Fruit fly (Drosophila melanogaster) whole organism, embryonic: ENCODE results near the gene CG43894.
A peak's percentile ranks its signal among the peaks of the same experiment; 100 is the strongest.

Experiments
- ATbp ChIP-seq: fragments of 200-800 bp; sonication (Bioruptor generic); optimal IDR thresholded peaks from 2 replicates; lab custom pipeline; 2017; ENCODE audit warnings: missing biosample characterization, mild to moderate bottlenecking, missing genetic modification characterization, missing genetic modification reagents
- Atf3 ChIP-seq: fragments of 200-800 bp; sonication (Bioruptor generic); optimal IDR thresholded peaks from 3 replicates; lab custom pipeline; 2016; ENCODE audit warnings: missing biosample characterization, missing genetic modification characterization
- Atf6 ChIP-seq: fragments of 200-800 bp; sonication (Bioruptor generic); IDR thresholded peaks from 2 replicates; pipeline ENCODE4 v1.3.6; 2022; ENCODE audit warnings: missing biosample characterization, missing genetic modification characterization
- CG10565 ChIP-seq: fragments of 200-800 bp; sonication (Bioruptor generic); optimal IDR thresholded peaks from 3 replicates; lab custom pipeline; 2016; ENCODE audit warnings: missing biosample characterization, mild to moderate bottlenecking, missing genetic modification characterization
- CG12391 ChIP-seq: fragments of 200-800 bp; sonication (Bioruptor generic); optimal IDR thresholded peaks from 3 replicates; lab custom pipeline; 2018; ENCODE audit warnings: missing biosample characterization, mild to moderate bottlenecking, missing genetic modification characterization, moderate library complexity
- CG1529 ChIP-seq: fragments of 200-800 bp; sonication (Bioruptor generic); optimal IDR thresholded peaks from 3 replicates; lab custom pipeline; 2018; ENCODE audit warnings: missing biosample characterization, missing genetic modification characterization
- CG15514 ChIP-seq: fragments of 200-800 bp; sonication (Bioruptor generic); optimal IDR thresholded peaks from 3 replicates; lab custom pipeline; 2017; ENCODE audit warnings: missing biosample characterization, missing genetic modification characterization, mild to moderate bottlenecking, moderate library complexity, missing genetic modification reagents
- CG17186 ChIP-seq: fragments of 200-800 bp; sonication (Bioruptor generic); optimal IDR thresholded peaks from 3 replicates; lab custom pipeline; 2017; ENCODE audit warnings: missing biosample characterization, missing genetic modification reagents, missing genetic modification characterization
- CG17361 ChIP-seq: fragments of 200-800 bp; sonication (Bioruptor generic); IDR thresholded peaks from 3 replicates; pipeline ENCODE4 v1.3.6; 2022; ENCODE audit warnings: missing biosample characterization, missing genetic modification characterization
- CG17612 ChIP-seq: fragments of 200-800 bp; sonication (Bioruptor generic); IDR thresholded peaks from 2 replicates; pipeline ENCODE4 v1.3.6; 2022; ENCODE audit warnings: missing biosample characterization, missing genetic modification characterization
- CG18011 ChIP-seq: fragments of 200-800 bp; sonication (Bioruptor generic); optimal IDR thresholded peaks from 2 replicates; lab custom pipeline; 2017; ENCODE audit warnings: missing biosample characterization, missing genetic modification characterization, mild to moderate bottlenecking, moderate library complexity, missing genotype
- CG18476 ChIP-seq: fragments of 200-800 bp; sonication (Bioruptor generic); optimal IDR thresholded peaks from 2 replicates; lab custom pipeline; 2016; ENCODE audit warnings: missing biosample characterization, mild to moderate bottlenecking, missing genetic modification characterization
- CG2712 ChIP-seq: fragments of 200-800 bp; optimal IDR thresholded peaks from 3 replicates; lab custom pipeline; 2019; ENCODE audit warnings: missing biosample characterization, mild to moderate bottlenecking, missing genetic modification characterization, moderate library complexity
- CG32772 ChIP-seq: fragments of 200-800 bp; sonication (Bioruptor generic); IDR thresholded peaks from 2 replicates; pipeline ENCODE4 v1.3.6; 2022; ENCODE audit warnings: missing biosample characterization, missing genetic modification characterization
- CG42726 ChIP-seq: fragments of 200-800 bp; sonication (Bioruptor generic); IDR thresholded peaks from 2 replicates; pipeline ENCODE4 v1.3.6; 2022; ENCODE audit warnings: missing biosample characterization, missing genetic modification characterization; ENCODE audit not compliant: partially characterized antibody
- CG4617 ChIP-seq: fragments of 200-800 bp; sonication (Bioruptor generic); optimal IDR thresholded peaks from 3 replicates; lab custom pipeline; 2016; ENCODE audit warnings: missing biosample characterization, missing genetic modification characterization, borderline replicate concordance
- CG4730 ChIP-seq: fragments of 200-800 bp; sonication (Bioruptor generic); IDR thresholded peaks from 2 replicates; pipeline ENCODE4 v1.3.6; 2022; ENCODE audit warnings: missing biosample characterization, missing genetic modification characterization
- CG7357 ChIP-seq: fragments of 200-800 bp; sonication (Bioruptor generic); IDR thresholded peaks from 3 replicates; pipeline ENCODE4 v1.3.6; 2022; ENCODE audit warnings: missing biosample characterization, missing genetic modification characterization
- CG7745 ChIP-seq: fragments of 200-800 bp; sonication (Bioruptor generic); optimal IDR thresholded peaks from 2 replicates; lab custom pipeline; 2018; ENCODE audit warnings: missing biosample characterization, mild to moderate bottlenecking, missing genetic modification characterization, moderate library complexity
- CG8290 ChIP-seq, 3 experiments: fragments of 200-800 bp; sonication (Bioruptor generic); optimal IDR thresholded peaks; 2 replicates each; lab custom pipeline; 2016 to 2019; ENCODE audit warnings: missing biosample characterization in 3 of 3, missing genetic modification characterization in 3 of 3, mild to moderate bottlenecking in 2 of 3, moderate library complexity in 1 of 3
- CG8478 ChIP-seq: fragments of >200 bp; optimal IDR thresholded peaks from 2 replicates; lab custom pipeline; 2018
- CG9437 ChIP-seq: fragments of 200-800 bp; sonication (Bioruptor generic); optimal IDR thresholded peaks from 2 replicates; lab custom pipeline; 2018; ENCODE audit warnings: missing biosample characterization, mild to moderate bottlenecking, missing genetic modification characterization
- CTCF ChIP-seq: fragments of 200-800 bp; sonication (Bioruptor generic); optimal IDR thresholded peaks from 2 replicates; lab custom pipeline; 2017; ENCODE audit warnings: missing biosample characterization, mild to moderate bottlenecking, missing genetic modification characterization, moderate library complexity
- Dip3 ChIP-seq: fragments of 200-800 bp; sonication (Bioruptor generic); optimal IDR thresholded peaks from 3 replicates; lab custom pipeline; 2016; ENCODE audit warnings: missing biosample characterization, missing genetic modification characterization
- H15 ChIP-seq: fragments of 200-800 bp; sonication (Bioruptor generic); IDR thresholded peaks from 3 replicates; pipeline ENCODE4 v1.3.6; 2022; ENCODE audit warnings: missing biosample characterization, missing genetic modification characterization
- HLHmδ ChIP-seq: fragments of 200-800 bp; sonication (Bioruptor generic); optimal IDR thresholded peaks from 2 replicates; lab custom pipeline; 2018; ENCODE audit warnings: missing biosample characterization, mild to moderate bottlenecking, missing genetic modification characterization, moderate library complexity
- Hmx ChIP-seq: fragments of 200-800 bp; sonication (Bioruptor generic); optimal IDR thresholded peaks from 2 replicates; lab custom pipeline; 2016; ENCODE audit warnings: missing biosample characterization, missing genetic modification characterization
- Hr51 ChIP-seq, 2 experiments: fragments of 200-800 bp; sonication (Bioruptor generic); optimal IDR thresholded peaks; 2 replicates in 1 of 2; 3 replicates in 1 of 2; lab custom pipeline; 2016 to 2018; ENCODE audit warnings: missing biosample characterization in 2 of 2, missing genetic modification characterization in 2 of 2, mild to moderate bottlenecking in 1 of 2, moderate library complexity in 1 of 2
- Jarid2 ChIP-seq: fragments of 200-800 bp; sonication (Bioruptor generic); optimal IDR thresholded peaks from 3 replicates; lab custom pipeline; 2017; ENCODE audit warnings: mild to moderate bottlenecking, missing biosample characterization, missing genetic modification reagents, missing genetic modification characterization
- MESR4 ChIP-seq: fragments of 200-800 bp; sonication (Bioruptor generic); optimal IDR thresholded peaks from 2 replicates; lab custom pipeline; 2018; ENCODE audit warnings: missing biosample characterization, mild to moderate bottlenecking, missing genetic modification characterization, moderate library complexity
- NC2β ChIP-seq: fragments of 200-800 bp; sonication (Bioruptor generic); optimal IDR thresholded peaks from 2 replicates; lab custom pipeline; 2016; ENCODE audit warnings: missing biosample characterization, missing genetic modification characterization
- Neu2 ChIP-seq: fragments of 200-800 bp; sonication (Bioruptor generic); optimal IDR thresholded peaks from 3 replicates; lab custom pipeline; 2016; ENCODE audit warnings: missing biosample characterization, missing genetic modification characterization, borderline replicate concordance
- Rfx ChIP-seq: fragments of 200-800 bp; sonication (Bioruptor generic); IDR thresholded peaks from 2 replicates; pipeline ENCODE4 v1.3.6; 2022; ENCODE audit warnings: missing biosample characterization, missing genetic modification characterization
- Rx ChIP-seq: fragments of 200-800 bp; sonication (Bioruptor generic); IDR thresholded peaks from 2 replicates; pipeline ENCODE4 v1.3.6; 2022; ENCODE audit warnings: missing biosample characterization, missing genetic modification characterization
- Side ChIP-seq: fragments of 200-800 bp; sonication (Bioruptor generic); optimal IDR thresholded peaks from 2 replicates; lab custom pipeline; 2016; ENCODE audit warnings: missing biosample characterization, missing genetic modification characterization
- Sox100B ChIP-seq: fragments of 200-800 bp; sonication (Bioruptor generic); optimal IDR thresholded peaks from 3 replicates; lab custom pipeline; 2018; ENCODE audit warnings: missing biosample characterization, mild to moderate bottlenecking, missing genetic modification characterization
- bowl ChIP-seq: fragments of 200-800 bp; sonication (Bioruptor generic); IDR thresholded peaks from 2 replicates; pipeline ENCODE4 v1.3.6; 2022; ENCODE audit warnings: missing biosample characterization, missing genetic modification characterization
- cad ChIP-seq: fragments of >200 bp; optimal IDR thresholded peaks from 2 replicates; lab custom pipeline; 2017; ENCODE audit warnings: missing biosample characterization, missing genetic modification characterization
- cwo ChIP-seq: fragments of 200-800 bp; sonication (Bioruptor generic); optimal IDR thresholded peaks from 3 replicates; lab custom pipeline; 2017; ENCODE audit warnings: missing biosample characterization, missing genetic modification characterization, mild to moderate bottlenecking, moderate library complexity, missing genetic modification reagents
- emc ChIP-seq: fragments of 200-800 bp; sonication (Bioruptor generic); optimal IDR thresholded peaks from 2 replicates; lab custom pipeline; 2016; ENCODE audit warnings: missing biosample characterization, missing genetic modification characterization
- gsb-n ChIP-seq: fragments of 200-800 bp; sonication (Bioruptor generic); optimal IDR thresholded peaks from 3 replicates; lab custom pipeline; 2018; ENCODE audit warnings: missing biosample characterization, mild to moderate bottlenecking, missing genetic modification characterization
- hb ChIP-seq: fragments of 200-800 bp; sonication (Bioruptor generic); IDR thresholded peaks from 3 replicates; pipeline ENCODE4 v1.3.6; 2022; ENCODE audit warnings: missing biosample characterization, missing genetic modification characterization; ENCODE audit not compliant: partially characterized antibody
- hth ChIP-seq: fragments of >200 bp; optimal IDR thresholded peaks from 2 replicates; lab custom pipeline; 2017; ENCODE audit warnings: inconsistent platforms
- nom ChIP-seq: fragments of 200-800 bp; sonication (Bioruptor generic); optimal IDR thresholded peaks from 2 replicates; lab custom pipeline; 2017; ENCODE audit warnings: missing biosample characterization, missing genetic modification characterization, mild to moderate bottlenecking, moderate library complexity, missing genetic modification reagents
- org-1 ChIP-seq: fragments of 200-800 bp; sonication (Bioruptor generic); optimal IDR thresholded peaks from 2 replicates; lab custom pipeline; 2017; ENCODE audit warnings: missing biosample characterization, missing genetic modification characterization
- p53 ChIP-seq: fragments of 200-800 bp; sonication (Bioruptor generic); optimal IDR thresholded peaks from 2 replicates; lab custom pipeline; 2016; ENCODE audit warnings: missing biosample characterization, missing genetic modification characterization
- run ChIP-seq: fragments of 200-800 bp; sonication (Bioruptor generic); optimal IDR thresholded peaks from 3 replicates; lab custom pipeline; 2018; ENCODE audit warnings: missing biosample characterization, mild to moderate bottlenecking, missing genetic modification characterization
- sd ChIP-seq: fragments of 200-800 bp; sonication (Bioruptor generic); optimal IDR thresholded peaks from 3 replicates; lab custom pipeline; 2018; ENCODE audit warnings: missing biosample characterization, mild to moderate bottlenecking, missing genetic modification characterization, moderate library complexity
- slbo ChIP-seq: fragments of 200-800 bp; sonication (Bioruptor generic); IDR thresholded peaks from 2 replicates; pipeline ENCODE4 v1.3.6; 2022; ENCODE audit warnings: missing biosample characterization, missing genetic modification characterization
- toy ChIP-seq: fragments of 200-800 bp; sonication (Bioruptor generic); IDR thresholded peaks from 2 replicates; pipeline ENCODE4 v1.3.6; 2022; ENCODE audit warnings: missing biosample characterization, missing genetic modification characterization

CG43894 gene

DNA sequence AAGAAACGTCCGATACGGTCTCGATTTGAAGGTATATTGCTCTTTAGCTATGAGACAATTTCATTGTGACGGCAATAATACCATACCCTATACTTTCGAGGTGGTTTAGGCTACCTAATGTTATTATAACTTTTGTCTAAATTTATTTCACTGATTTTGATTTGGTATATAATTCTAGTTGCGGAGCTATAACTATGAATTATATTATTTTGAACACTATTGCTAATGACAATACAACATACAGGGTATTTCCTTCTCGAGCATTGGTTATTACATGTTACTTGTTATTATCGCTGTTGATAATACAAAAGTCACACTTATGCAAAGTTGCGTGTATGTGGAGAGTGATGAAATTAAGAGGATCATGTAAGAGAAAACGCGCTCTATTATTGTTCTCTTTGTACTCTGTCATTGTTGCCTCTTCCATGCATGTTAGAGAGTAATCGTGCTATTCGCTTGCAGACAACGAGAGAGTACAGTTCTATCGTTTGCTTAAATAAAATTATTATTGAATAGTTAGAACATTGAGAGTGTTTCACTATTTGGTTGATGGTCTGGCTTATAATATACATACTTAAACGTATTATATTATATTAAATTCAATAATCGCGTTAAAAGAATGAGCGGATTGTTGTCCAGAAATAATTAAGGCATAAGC lies 24.2 kb downstream of the CG43894 start, which contains the start of gene CG32115 (continued):
- TF ChIP-seq CG1529 (GFP tag; lab: Kevin White, UChicago) (peak; percentile 79), CG7745 (tag; lab: Kevin White, UChicago) (no peak), emc (GFP tag; lab: Kevin White, UChicago) (peak; percentile 87), H15 (GFP tag; lab: Robert Waterston, UW) (peak; percentile 95), p53 (peak; percentile 43), cwo (GFP tag; lab: Kevin White, UChicago) (peak; percentile 93), Side (peak; percentile 84), org-1 (GFP tag; lab: Kevin White, UChicago) (peak; percentile 83), CG2712 (tag; lab: Kevin White, UChicago) (peak; percentile 95), gsb-n (tag; lab: Kevin White, UChicago) (peak; percentile 86), run (peak; percentile 81), Hr51 (GFP tag; optimal IDR thresholded peaks at IDR 0.05; lab: Kevin White, UChicago) (peak; percentile 79 to 95), Hmx (GFP tag; lab: Kevin White, UChicago) (peak; percentile 90), slbo (GFP tag; lab: Robert Waterston, UW) (peak; percentile 98), CG4730 (peak; percentile 95), CG15514 (GFP tag; lab: Kevin White, UChicago) (peak; percentile 81), NC2β (GFP tag; lab: Kevin White, UChicago) (peak; percentile 76), CG8478 (lab: Kevin White, UChicago) (no peak), HLHmδ (GFP tag; lab: Kevin White, UChicago) (no peak), Sox100B (GFP tag; lab: Kevin White, UChicago) (peak; percentile 86), toy (GFP tag; lab: Robert Waterston, UW) (peak; percentile 93), CG9437 (peak; percentile 85), Rx (GFP tag; lab: Robert Waterston, UW) (peak; percentile 86), CG12391 (peak; percentile 96), CG17186 (GFP tag; lab: Kevin White, UChicago) (peak; percentile 36), CG7357 (GFP tag; lab: Robert Waterston, UW) (peak; percentile 86), cad (GFP tag; lab: Kevin White, UChicago) (no peak), sd (tag; lab: Kevin White, UChicago) (no peak), CG4617 (GFP tag; lab: Kevin White, UChicago) (peak; percentile 70), CG42726 (GFP tag; lab: Robert Waterston, UW) (no peak), Neu2 (GFP tag; lab: Kevin White, UChicago) (peak; percentile 19), Atf6 (GFP tag; lab: Robert Waterston, UW) (peak; percentile 97), CG10565 (GFP tag; lab: Kevin White, UChicago) (peak; percentile 15), CG17361 (GFP tag; lab: Robert Waterston, UW) (peak; percentile 93; the same call in 2 of the 3 replicates), Jarid2 (GFP tag; lab: Kevin White, UChicago) (peak; percentile 70), hth (lab: Kevin White, UChicago) (no peak), CTCF (GFP tag; lab: Kevin White, UChicago) (peak; percentile 42), CG8290 (GFP tag; optimal IDR thresholded peaks at IDR 0.05; lab: Kevin White, UChicago) (peak; percentile 71), CG8290 (tag; optimal IDR thresholded peaks at IDR 0.05; lab: Kevin White, UChicago) (peak in 1 of 2 experiments; percentile 98), hb (no peak), bowl (GFP tag; lab: Robert Waterston, UW) (peak; percentile 85), Dip3 (GFP tag; lab: Kevin White, UChicago) (peak; percentile 95), nom (no peak), CG32772 (GFP tag; lab: Robert Waterston, UW) (peak; percentile 93), ATbp (GFP tag; lab: Kevin White, UChicago) (peak; percentile 82), Rfx (GFP tag; lab: Robert Waterston, UW) (peak; percentile 99), CG18011 (GFP tag; lab: Kevin White, UChicago) (peak; percentile 83), Atf3 (GFP tag; lab: Kevin White, UChicago) (peak; percentile 84), CG18476 (GFP tag; lab: Kevin White, UChicago) (peak; percentile 85), MESR4 (GFP tag; lab: Kevin White, UChicago) (peak; percentile 47), CG17612 (peak; percentile 85)
